Worm (Caenorhabditis elegans) whole organism, young adult: ENCODE results near the gene F43C11.10.

ENCODE experiments used
- F10E7.11 ChIP-seq: sonication (generic microtip); optimal IDR thresholded peaks from 2 replicates; lab custom pipeline; 2017; ENCODE audit warnings: mild to moderate bottlenecking, missing genetic modification characterization, moderate library complexity, missing compliant biosample characterization
- F23B12.7 ChIP-seq: sonication (generic microtip); optimal IDR thresholded peaks from 2 replicates; lab custom pipeline; 2017; ENCODE audit warnings: missing genetic modification characterization, mild to moderate bottlenecking, missing compliant biosample characterization, antibody characterized with exemption, moderate library complexity; ENCODE audit not compliant: insufficient read depth
- F49E8.2 ChIP-seq: sonication (generic microtip); optimal IDR thresholded peaks from 3 replicates; lab custom pipeline; 2017; ENCODE audit warnings: missing genetic modification characterization, mild to moderate bottlenecking, missing compliant biosample characterization, antibody characterized with exemption, moderate library complexity; ENCODE audit not compliant: insufficient read depth
- F52B5.7 ChIP-seq: sonication (generic microtip); optimal IDR thresholded peaks from 2 replicates; lab custom pipeline; 2016; ENCODE audit warnings: mild to moderate bottlenecking, missing genetic modification characterization, missing compliant biosample characterization
- F55B11.4 ChIP-seq: sonication (generic microtip); optimal IDR thresholded peaks from 2 replicates; lab custom pipeline; 2016; ENCODE audit warnings: missing compliant biosample characterization, missing genetic modification characterization, borderline replicate concordance; ENCODE audit not compliant: insufficient read depth
- K12H6.12 ChIP-seq: fragments of 200-800 bp; sonication (Bioruptor generic); optimal IDR thresholded peaks from 2 replicates; lab custom pipeline; 2018; ENCODE audit warnings: mild to moderate bottlenecking, missing genetic modification characterization, missing compliant biosample characterization
- Y79H2A.3 ChIP-seq: fragments of 200-800 bp; sonication (Bioruptor generic); conservative IDR thresholded peaks from 2 replicates; pipeline ENCODE4 v1.3.6; 2022; ENCODE audit warnings: missing genetic modification reagents, missing genetic modification characterization, missing compliant biosample characterization
- Y95B8A.8 ChIP-seq: fragments of 200-800 bp; sonication (Bioruptor generic); IDR thresholded peaks from 2 replicates; pipeline ENCODE4 v1.3.6; 2022; ENCODE audit warnings: missing genetic modification reagents, missing genetic modification characterization, missing compliant biosample characterization
- ZK185.1 ChIP-seq: sonication (generic microtip); optimal IDR thresholded peaks from 2 replicates; lab custom pipeline; 2016; ENCODE audit warnings: mild to moderate bottlenecking, missing genetic modification characterization, missing compliant biosample characterization; ENCODE audit not compliant: poor library complexity, severe bottlenecking
- athp-1 ChIP-seq: sonication (generic microtip); optimal IDR thresholded peaks from 2 replicates; lab custom pipeline; 2017; ENCODE audit warnings: mild to moderate bottlenecking, missing genetic modification characterization, missing compliant biosample characterization
- attf-3 ChIP-seq: fragments of 200-800 bp; sonication (Bioruptor generic); conservative IDR thresholded peaks from 2 replicates; pipeline ENCODE4 v1.3.6; 2022; ENCODE audit warnings: missing genetic modification reagents, missing genetic modification characterization, missing compliant biosample characterization
- attf-5 ChIP-seq: fragments of 200-800 bp; sonication (Bioruptor generic); optimal IDR thresholded peaks from 2 replicates; lab custom pipeline; 2018; ENCODE audit warnings: mild to moderate bottlenecking, missing genetic modification characterization, missing compliant biosample characterization
- attf-6 ChIP-seq: fragments of 200-800 bp; sonication (Bioruptor generic); IDR thresholded peaks from 2 replicates; pipeline ENCODE4 v1.3.6; 2022; ENCODE audit warnings: missing genetic modification reagents, missing genetic modification characterization, missing compliant biosample characterization
- bed-1 ChIP-seq: fragments of 200-800 bp; sonication (Bioruptor generic); IDR thresholded peaks from 2 replicates; pipeline ENCODE4 v1.3.6; 2022; ENCODE audit warnings: missing genetic modification reagents, missing genetic modification characterization, missing compliant biosample characterization
- cebp-1 ChIP-seq, 2 experiments: fragments of 200-800 bp in 1 of 2; sonication (Bioruptor generic) in 1 of 2; sonication (generic microtip) in 1 of 2; IDR thresholded peaks in 1 of 2; optimal IDR thresholded peaks in 1 of 2; 2 replicates each; pipeline versions ENCODE4 v1.3.6 to Lab custom; 2017 to 2022; ENCODE audit warnings: missing compliant biosample characterization in 2 of 2, missing genetic modification characterization in 2 of 2, mild to moderate bottlenecking in 1 of 2, missing genetic modification reagents in 1 of 2, moderate library complexity in 1 of 2
- cebp-2 ChIP-seq: fragments of 200-800 bp; sonication (Bioruptor generic); IDR thresholded peaks from 2 replicates; pipeline ENCODE4 v1.3.6; 2022; ENCODE audit warnings: missing genetic modification characterization, missing compliant biosample characterization
- ceh-40 ChIP-seq: fragments of 200-800 bp; sonication (Bioruptor generic); IDR thresholded peaks from 2 replicates; pipeline ENCODE4 v1.3.6; 2022; ENCODE audit warnings: missing genetic modification characterization, missing compliant biosample characterization
- egl-44 ChIP-seq: fragments of 200-800 bp; sonication (Bioruptor generic); IDR thresholded peaks from 2 replicates; pipeline ENCODE4 v1.3.6; 2022; ENCODE audit warnings: missing genetic modification reagents, missing genetic modification characterization, missing compliant biosample characterization
- hlh-26 ChIP-seq: fragments of 200-800 bp; sonication (Bioruptor generic); conservative IDR thresholded peaks from 2 replicates; pipeline ENCODE4 v1.3.6; 2022; ENCODE audit warnings: missing genetic modification reagents, missing genetic modification characterization, missing compliant biosample characterization
- hmg-1.2 ChIP-seq: fragments of 200-800 bp; sonication (Bioruptor generic); IDR thresholded peaks from 2 replicates; pipeline ENCODE4 v1.3.6; 2022; ENCODE audit warnings: missing genetic modification reagents, missing genetic modification characterization, missing compliant biosample characterization
- hrde-1 ChIP-seq: sonication (generic microtip); optimal IDR thresholded peaks from 2 replicates; lab custom pipeline; 2016; ENCODE audit warnings: missing genetic modification characterization, mild to moderate bottlenecking, missing compliant biosample characterization, moderate library complexity, missing genotype, missing genetic modification reagents, borderline replicate concordance
- lin-54 ChIP-seq: fragments of 200-800 bp; sonication (Bioruptor generic); optimal IDR thresholded peaks from 2 replicates; lab custom pipeline; 2018; ENCODE audit warnings: mild to moderate bottlenecking, missing genetic modification characterization, missing compliant biosample characterization
- lir-1 ChIP-seq: fragments of 200-800 bp; sonication (Bioruptor generic); conservative IDR thresholded peaks from 2 replicates; pipeline ENCODE4 v1.3.6; 2022; ENCODE audit warnings: missing genetic modification reagents, missing genetic modification characterization, missing compliant biosample characterization
- madf-10 ChIP-seq: sonication (generic microtip); optimal IDR thresholded peaks from 2 replicates; lab custom pipeline; 2016; ENCODE audit warnings: mild to moderate bottlenecking, missing genetic modification characterization, missing compliant biosample characterization
- madf-8 ChIP-seq: fragments of 200-800 bp; sonication (Bioruptor generic); conservative IDR thresholded peaks from 2 replicates; pipeline ENCODE4 v1.3.6; 2022; ENCODE audit warnings: missing genetic modification reagents, missing genetic modification characterization, missing compliant biosample characterization
- mes-4 ChIP-seq: sonication (generic microtip); optimal IDR thresholded peaks from 2 replicates; lab custom pipeline; 2016; ENCODE audit warnings: missing genotype, missing genetic modification characterization, missing compliant biosample characterization
- mxl-1 ChIP-seq: sonication (generic microtip); optimal IDR thresholded peaks from 2 replicates; lab custom pipeline; 2016; ENCODE audit warnings: missing genetic modification characterization, missing compliant biosample characterization
- nfya-2 ChIP-seq: fragments of 200-800 bp; sonication (Bioruptor generic); IDR thresholded peaks from 2 replicates; pipeline ENCODE4 v1.3.6; 2022; ENCODE audit warnings: missing genetic modification reagents, missing genetic modification characterization, missing compliant biosample characterization
- nfyb-1 ChIP-seq: fragments of 200-800 bp; sonication (Bioruptor generic); IDR thresholded peaks from 2 replicates; pipeline ENCODE4 v1.3.6; 2022; ENCODE audit warnings: missing genetic modification reagents, missing genetic modification characterization, missing compliant biosample characterization
- nhr-179 ChIP-seq: sonication (generic microtip); optimal IDR thresholded peaks from 2 replicates; lab custom pipeline; 2016; ENCODE audit warnings: mild to moderate bottlenecking, missing genetic modification characterization, missing compliant biosample characterization
- sdz-38 ChIP-seq: sonication (generic microtip); optimal IDR thresholded peaks from 2 replicates; lab custom pipeline; 2016; ENCODE audit warnings: missing genotype, missing genetic modification characterization, missing compliant biosample characterization
- sea-2 ChIP-seq: fragments of 200-800 bp; sonication (Bioruptor generic); IDR thresholded peaks from 2 replicates; pipeline ENCODE4 v1.3.6; 2022; ENCODE audit warnings: missing genetic modification characterization, missing compliant biosample characterization
- snpc-1.3 ChIP-seq: sonication (generic microtip); optimal IDR thresholded peaks from 2 replicates; lab custom pipeline; 2017; ENCODE audit warnings: missing genetic modification characterization, mild to moderate bottlenecking, missing compliant biosample characterization, antibody characterized with exemption, moderate library complexity, missing genotype, missing genetic modification reagents; ENCODE audit not compliant: insufficient read depth
- snpc-3.4 ChIP-seq: sonication (generic microtip); optimal IDR thresholded peaks from 2 replicates; lab custom pipeline; 2017; ENCODE audit warnings: missing genetic modification characterization, mild to moderate bottlenecking, missing compliant biosample characterization, antibody characterized with exemption, moderate library complexity, missing genotype, missing genetic modification reagents
- unc-130 ChIP-seq: sonication (generic microtip); optimal IDR thresholded peaks from 2 replicates; lab custom pipeline; 2016; ENCODE audit warnings: missing genetic modification reagents, missing genetic modification characterization, missing compliant biosample characterization
- zim-3 ChIP-seq: sonication (generic microtip); optimal IDR thresholded peaks from 2 replicates; lab custom pipeline; 2017; ENCODE audit warnings: mild to moderate bottlenecking, missing genetic modification characterization, moderate library complexity, missing compliant biosample characterization
- ztf-6 ChIP-seq: fragments of 200-800 bp; sonication (Bioruptor generic); IDR thresholded peaks from 2 replicates; pipeline ENCODE4 v1.3.6; 2022; ENCODE audit warnings: missing genetic modification reagents, missing genetic modification characterization, missing compliant biosample characterization

Gene F43C11.10

ce11 chrII:2366623-2367365 lies 14.3 kb upstream of the F43C11.10 start, which contains the start of the genes F43C11.12 and F16G10.5:
F43C11.12 (minus strand) TSS chrII:2366723.
F16G10.5 (plus strand) TSS chrII:2367315.
- TF ChIP-seq sea-2 (GFP tag; lab: Robert Waterston, UW) (no peak), F52B5.7 (tag; lab: Kevin White, UChicago) (no peak), nfya-2 (GFP tag; lab: Robert Waterston, UW) (no peak), sdz-38 (tag; lab: Kevin White, UChicago) (no peak), egl-44 (no peak), lin-54 (GFP tag; lab: Kevin White, UChicago) (no peak), attf-6 (GFP tag; lab: Robert Waterston, UW) (no peak), madf-8 (GFP tag; lab: Robert Waterston, UW) (no peak), madf-10 (tag; lab: Kevin White, UChicago) (no peak), ZK185.1 (tag; lab: Kevin White, UChicago) (no peak), mxl-1 (tag; lab: Kevin White, UChicago) (no peak), nhr-179 (tag; lab: Kevin White, UChicago) (no peak), hrde-1 (no peak), F55B11.4 (no peak), F23B12.7 (tag; lab: Kevin White, UChicago) (no peak), ztf-6 (no peak), attf-5 (GFP tag; lab: Kevin White, UChicago) (no peak), cebp-1 (GFP tag; IDR thresholded peaks at IDR 0.05; lab: Robert Waterston, UW) (no peak), cebp-1 (tag; optimal IDR thresholded peaks at IDR 0.05; lab: Kevin White, UChicago) (no peak), attf-3 (no peak)

ce11 chrII:2363673-2364072 lies 11.2 kb upstream of the F43C11.10 start, which contains the start of gene F43C11.11:
F43C11.11 (minus strand) TSS chrII:2363773.
- TF ChIP-seq F49E8.2 (tag; lab: Kevin White, UChicago) (no peak), madf-8 (GFP tag; lab: Robert Waterston, UW) (no peak), Y95B8A.8 (GFP tag; lab: Robert Waterston, UW) (no peak), bed-1 (GFP tag; lab: Robert Waterston, UW) (no peak), zim-3 (tag; lab: Kevin White, UChicago) (no peak)
- TF ChIP-seq, all 124 proteins: peak for 0

ce11 chrII:2359965-2360364 lies 7.5 kb upstream of the F43C11.10 start, which contains the start of gene F43C11.16:
F43C11.16 (minus strand) TSS chrII:2360065.
- no peak for TF ChIP-seq nhr-179 (tag; lab: Kevin White, UChicago)
- TF ChIP-seq unc-130 = no peak
- no peak for TF ChIP-seq hlh-26 (GFP tag; lab: Robert Waterston, UW)
- TF ChIP-seq attf-6 (GFP tag; lab: Robert Waterston, UW) = no peak
- TF ChIP-seq snpc-3.4 (tag; lab: Kevin White, UChicago) = no peak
- no peak for TF ChIP-seq Y79H2A.3 (GFP tag; lab: Robert Waterston, UW)
- TF ChIP-seq sdz-38 (tag; lab: Kevin White, UChicago) = no peak
- no peak for TF ChIP-seq ztf-6
- no peak for TF ChIP-seq athp-1 (tag; lab: Kevin White, UChicago)
- TF ChIP-seq mes-4 = no peak
- TF ChIP-seq snpc-1.3 = no peak
- TF ChIP-seq nfyb-1 (GFP tag; lab: Robert Waterston, UW) = no peak

ce11 chrII:2356795-2357194 lies 4.3 kb upstream of the F43C11.10 start, which contains the start of gene F43C11.1:
F43C11.1 (plus strand) TSS chrII:2357095.
- TF ChIP-seq nfya-2 (GFP tag; lab: Robert Waterston, UW) (no peak), F10E7.11 (tag; lab: Kevin White, UChicago) (no peak), ztf-6 (no peak), hmg-1.2 (GFP tag; lab: Robert Waterston, UW) (no peak), lir-1 (GFP tag; lab: Robert Waterston, UW) (no peak), cebp-2 (GFP tag; lab: Robert Waterston, UW) (no peak), F52B5.7 (tag; lab: Kevin White, UChicago) (no peak), ceh-40 (GFP tag; lab: Robert Waterston, UW) (no peak), K12H6.12 (no peak), snpc-1.3 (no peak)
